Fruit fly (Drosophila melanogaster): ENCODE results near the gene Srp68.

Srp68 gene

DNA sequence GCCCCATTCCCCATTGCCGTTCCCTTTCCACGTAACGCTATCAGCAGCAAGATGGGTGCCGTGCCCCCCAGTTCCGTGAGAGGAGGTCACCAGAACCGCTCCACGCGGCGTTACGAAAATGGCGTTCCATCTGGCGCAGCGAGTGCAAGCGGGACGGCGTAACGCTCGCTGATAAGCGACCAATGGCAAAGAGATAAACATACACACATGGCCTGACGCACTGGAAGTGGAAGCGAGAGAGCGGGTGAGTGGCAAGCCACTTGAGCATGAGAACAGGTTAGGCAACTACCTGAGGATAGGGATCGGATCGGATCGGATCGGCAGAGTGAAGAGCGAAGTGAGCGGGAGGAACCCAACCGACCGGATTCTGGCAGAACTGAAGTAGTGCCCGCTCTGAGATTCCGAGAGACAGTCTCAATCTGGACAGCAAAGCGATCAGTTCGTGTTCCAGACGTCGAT lies 30.0 kb downstream of the Srp68 start, which contains the start of gene Doc3 (continued):
- TF ChIP-seq CG12942 (GFP tag; optimal IDR thresholded peaks at IDR 0.05) (no peak), CG33557 (GFP tag; optimal IDR thresholded peaks at IDR 0.05) (no peak), cas (GFP tag; IDR thresholded peaks at IDR 0.05) (no peak), lov (optimal IDR thresholded peaks at IDR 0.05) (no peak), lov (GFP tag; IDR thresholded peaks at IDR 0.05) (0 out of 3 replicates have a peak, but pooled peaks have one; percentile 28), CG13894 (tag; optimal IDR thresholded peaks at IDR 0.05) (no peak), Deaf1 (tag; optimal IDR thresholded peaks at IDR 0.05) (peak; percentile 53), CG5245 (GFP tag; optimal IDR thresholded peaks at IDR 0.05) (no peak), CTCF (GFP tag; optimal IDR thresholded peaks at IDR 0.05) (no peak), CG17328 (GFP tag; IDR thresholded peaks at IDR 0.05) (no peak), CG12104 (GFP tag; optimal IDR thresholded peaks at IDR 0.05) (no peak), Mad (GFP tag; optimal IDR thresholded peaks at IDR 0.05) (no peak), sr (GFP tag; IDR thresholded peaks at IDR 0.05) (peak; percentile 65; the same call in 1 of the 3 replicates), Ada2b (GFP tag; IDR thresholded peaks at IDR 0.05) (no peak), hkb (optimal IDR thresholded peaks at IDR 0.05) (no peak), hkb (GFP tag; IDR thresholded peaks at IDR 0.05) (no peak), CG31365 (tag; optimal IDR thresholded peaks at IDR 0.05) (no peak), Dbx (GFP tag; IDR thresholded peaks at IDR 0.05) (no peak), CG14860 (GFP tag; IDR thresholded peaks at IDR 0.05; ENCODE audit: partially characterized antibody) (no peak), usp (GFP tag; optimal IDR thresholded peaks at IDR 0.05) (no peak), sug (tag; optimal IDR thresholded peaks at IDR 0.05) (peak; percentile 96), Usf (GFP tag; optimal IDR thresholded peaks at IDR 0.05) (no peak), D19A (tag; optimal IDR thresholded peaks at IDR 0.05) (no peak), sna (GFP tag; IDR thresholded peaks at IDR 0.05; ENCODE audit: partially characterized antibody) (no peak), CG43689 (GFP tag; IDR thresholded peaks at IDR 0.05) (no peak), Rx (GFP tag; IDR thresholded peaks at IDR 0.05) (no peak), CG13775 (GFP tag; optimal IDR thresholded peaks at IDR 0.05) (no peak), Nf-YA (GFP tag; IDR thresholded peaks at IDR 0.05) (peak; percentile 98), CG11504 (tag; optimal IDR thresholded peaks at IDR 0.05) (no peak), lbe (GFP tag; optimal IDR thresholded peaks at IDR 0.05) (no peak), CG17359 (tag; optimal IDR thresholded peaks at IDR 0.05) (no peak), Oaz (GFP tag; IDR thresholded peaks at IDR 0.05) (no peak), Atf-2 (GFP tag; optimal IDR thresholded peaks at IDR 0.05) (no peak), Doc2 (GFP tag; IDR thresholded peaks at IDR 0.05) (no peak), Med (GFP tag) (peak; percentile 67), CG11723 (GFP tag; optimal IDR thresholded peaks at IDR 0.05) (no peak), CG42726 (GFP tag; IDR thresholded peaks at IDR 0.05; ENCODE audit: partially characterized antibody) (no peak), CG2129 (GFP tag; IDR thresholded peaks at IDR 0.05; ENCODE audit: partially characterized antibody) (no peak), Opbp (GFP tag; IDR thresholded peaks at IDR 0.05; ENCODE audit: partially characterized antibody) (no peak), CG15601 (tag; optimal IDR thresholded peaks at IDR 0.05) (no peak), CG34224 (GFP tag; IDR thresholded peaks at IDR 0.05; ENCODE audit: partially characterized antibody) (0 out of 3 replicates have a peak, but pooled peaks have one; percentile 17), CG1647 (GFP tag; optimal IDR thresholded peaks at IDR 0.05) (no peak), HLH54F (GFP tag; optimal IDR thresholded peaks at IDR 0.05) (no peak), ci (GFP tag; IDR thresholded peaks at IDR 0.05) (peak; percentile 39; the same call in 1 of the 3 replicates), CG15479 (GFP tag; optimal IDR thresholded peaks at IDR 0.05) (peak; percentile 92), jing (GFP tag; optimal IDR thresholded peaks at IDR 0.05) (no peak), trem (tag; optimal IDR thresholded peaks at IDR 0.05) (no peak), cwo (GFP tag; optimal IDR thresholded peaks at IDR 0.05) (no peak), lmd (GFP tag; IDR thresholded peaks at IDR 0.05) (no peak), CG4820 (GFP tag; optimal IDR thresholded peaks at IDR 0.05) (no peak), CG7357 (GFP tag; IDR thresholded peaks at IDR 0.05) (no peak), CG6683 (GFP tag; optimal IDR thresholded peaks at IDR 0.05) (no peak), CG4730 (GFP tag; IDR thresholded peaks at IDR 0.05) (no peak)
